Worm (Caenorhabditis elegans) whole organism, L1 larva: ENCODE measurements around the gene fbxc-31.

Source experiments
- Y116A8C.19 ChIP-seq: sonication (generic microtip); optimal IDR thresholded peaks from 2 replicates; lab custom pipeline; 2016; ENCODE audit warnings: missing compliant biosample characterization, missing genetic modification characterization, borderline replicate concordance
- aha-1 ChIP-seq: fragments of 150-350 bp; optimal IDR thresholded peaks from 2 replicates; lab custom pipeline; 2014; ENCODE audit warnings: missing biosample characterization, missing genetic modification characterization
- alr-1 ChIP-seq: fragments of 200-800 bp; sonication (Bioruptor generic); optimal IDR thresholded peaks from 2 replicates; lab custom pipeline; 2018; ENCODE audit warnings: borderline replicate concordance, mild to moderate bottlenecking, missing genetic modification characterization, missing compliant biosample characterization
- aly-2 ChIP-seq: fragments of 150-350 bp; optimal IDR thresholded peaks from 2 replicates; lab custom pipeline; 2014; ENCODE audit warnings: missing biosample characterization, missing genetic modification characterization
- ceh-8 ChIP-seq: fragments of 200-800 bp; sonication (Bioruptor generic); optimal IDR thresholded peaks from 2 replicates; lab custom pipeline; 2018; ENCODE audit warnings: mild to moderate bottlenecking, missing genetic modification characterization, moderate library complexity, missing compliant biosample characterization
- ceh-82 ChIP-seq, 3 experiments: fragments of 150-350 bp in 1 of 3; sonication (generic microtip) in 2 of 3; optimal IDR thresholded peaks; 2 replicates each; lab custom pipeline; 2014 to 2017; ENCODE audit warnings: missing biosample characterization in 3 of 3, missing genetic modification characterization in 3 of 3
- dpl-1 ChIP-seq, 3 experiments: fragments of 150-350 bp in 2 of 3; sonication (generic microtip) in 1 of 3; optimal IDR thresholded peaks; 2 replicates each; lab custom pipeline; 2014 to 2017; ENCODE audit warnings: missing biosample characterization in 3 of 3, missing genetic modification characterization in 3 of 3, missing genetic modification reagents in 3 of 3
- dsc-1 ChIP-seq: sonication (generic microtip); optimal IDR thresholded peaks from 2 replicates; lab custom pipeline; 2016; ENCODE audit warnings: mild to moderate bottlenecking, missing genetic modification characterization, missing compliant biosample characterization
- efl-1 ChIP-seq, 4 experiments: fragments of 150-350 bp; optimal IDR thresholded peaks in 3 of 4; peaks in 1 of 4; 1 replicate in 1 of 4; 2 replicates in 3 of 4; lab custom pipeline; 2014; ENCODE audit warnings: missing biosample characterization in 2 of 4, missing genetic modification characterization in 2 of 4, missing genetic modification reagents in 2 of 4
- efl-3 ChIP-seq: fragments of 200-800 bp; sonication (Bioruptor generic); optimal IDR thresholded peaks from 2 replicates; lab custom pipeline; 2018; ENCODE audit warnings: mild to moderate bottlenecking, missing genetic modification characterization, missing compliant biosample characterization
- egl-27 ChIP-seq, 2 experiments: fragments of 150-350 bp in 1 of 2; sonication (generic microtip); optimal IDR thresholded peaks; 3 replicates each; lab custom pipeline; 2017 to 2018; ENCODE audit warnings: missing biosample characterization in 2 of 2, missing genetic modification characterization in 2 of 2, missing genetic modification reagents in 2 of 2
- elt-2 ChIP-seq: sonication (generic microtip); optimal IDR thresholded peaks from 2 replicates; lab custom pipeline; 2016; ENCODE audit warnings: missing genetic modification characterization, mild to moderate bottlenecking, inconsistent platforms, missing compliant biosample characterization, missing genetic modification reagents
- fkh-10 ChIP-seq: sonication (generic microtip); optimal IDR thresholded peaks from 2 replicates; lab custom pipeline; 2017; ENCODE audit warnings: missing biosample characterization, missing genetic modification reagents, missing genetic modification characterization
- fkh-4 ChIP-seq: sonication (generic microtip); optimal IDR thresholded peaks from 2 replicates; lab custom pipeline; 2016; ENCODE audit warnings: missing compliant biosample characterization, missing genetic modification characterization, borderline replicate concordance
- fkh-8 ChIP-seq: sonication (generic microtip); optimal IDR thresholded peaks from 2 replicates; lab custom pipeline; 2016; ENCODE audit warnings: mild to moderate bottlenecking, missing genetic modification characterization, missing compliant biosample characterization
- hlh-17 ChIP-seq: fragments of 200-800 bp; sonication (Bioruptor generic); optimal IDR thresholded peaks from 2 replicates; lab custom pipeline; 2018; ENCODE audit warnings: missing genetic modification characterization, mild to moderate bottlenecking, missing compliant biosample characterization, moderate library complexity, borderline replicate concordance
- irx-1 ChIP-seq: sonication (generic microtip); optimal IDR thresholded peaks from 2 replicates; lab custom pipeline; 2016; ENCODE audit warnings: missing genetic modification characterization, missing compliant biosample characterization
- isw-1 ChIP-seq: fragments of 200-800 bp; sonication (Bioruptor generic); IDR thresholded peaks from 2 replicates; pipeline ENCODE4 v1.3.6; 2022; ENCODE audit warnings: missing genetic modification characterization, missing compliant biosample characterization
- jun-1 ChIP-seq: fragments of 150-350 bp; optimal IDR thresholded peaks from 2 replicates; lab custom pipeline; 2014; ENCODE audit warnings: missing biosample characterization, missing genetic modification reagents, missing genetic modification characterization
- lin-14 ChIP-seq: fragments of 200-800 bp; sonication (Bioruptor generic); optimal IDR thresholded peaks from 2 replicates; lab custom pipeline; 2018; ENCODE audit warnings: mild to moderate bottlenecking, missing genetic modification characterization, moderate library complexity, missing compliant biosample characterization
- lin-35 ChIP-seq, 2 experiments: fragments of 150-350 bp; optimal IDR thresholded peaks; 2 replicates each; lab custom pipeline; 2014; ENCODE audit warnings: missing biosample characterization in 2 of 2, missing genetic modification characterization in 2 of 2, missing genetic modification reagents in 2 of 2
- lir-3 ChIP-seq: sonication (generic microtip); optimal IDR thresholded peaks from 2 replicates; lab custom pipeline; 2016; ENCODE audit warnings: mild to moderate bottlenecking, missing genetic modification characterization, moderate library complexity, missing compliant biosample characterization; ENCODE audit not compliant: poor library complexity
- lsy-2 ChIP-seq, 2 experiments: fragments of 150-350 bp; optimal IDR thresholded peaks; 2 replicates each; lab custom pipeline; 2014; ENCODE audit warnings: missing biosample characterization in 2 of 2, missing genetic modification characterization in 2 of 2
- mep-1 ChIP-seq: fragments of 150-350 bp; optimal IDR thresholded peaks from 2 replicates; lab custom pipeline; 2014; ENCODE audit warnings: missing biosample characterization, missing genetic modification characterization
- nhr-12 ChIP-seq: sonication (generic microtip); optimal IDR thresholded peaks from 2 replicates; lab custom pipeline; 2017; ENCODE audit warnings: missing biosample characterization, missing genetic modification characterization
- nhr-71 ChIP-seq: sonication (generic microtip); optimal IDR thresholded peaks from 2 replicates; lab custom pipeline; 2016; ENCODE audit warnings: mild to moderate bottlenecking, missing genetic modification characterization, moderate library complexity, missing compliant biosample characterization
- nhr-76 ChIP-seq: sonication (generic microtip); optimal IDR thresholded peaks from 2 replicates; lab custom pipeline; 2017; ENCODE audit warnings: missing biosample characterization, missing genetic modification characterization
- nhr-84 ChIP-seq: sonication (generic microtip); optimal IDR thresholded peaks from 2 replicates; lab custom pipeline; 2017; ENCODE audit warnings: missing biosample characterization, missing genetic modification characterization
- nhr-85 ChIP-seq: sonication (generic microtip); peaks from one replicate; lab custom pipeline; 2016; ENCODE audit warnings: missing genetic modification characterization, inconsistent platforms, missing compliant biosample characterization
- pag-3 ChIP-seq: sonication (generic microtip); optimal IDR thresholded peaks from 2 replicates; lab custom pipeline; 2017; ENCODE audit warnings: missing genetic modification characterization, mild to moderate bottlenecking, missing compliant biosample characterization, antibody characterized with exemption, borderline replicate concordance; ENCODE audit not compliant: insufficient read depth
- pqm-1 ChIP-seq: sonication (generic microtip); optimal IDR thresholded peaks from 3 replicates; lab custom pipeline; 2017; ENCODE audit warnings: missing biosample characterization, missing genetic modification characterization
- rnt-1 ChIP-seq: sonication (generic microtip); optimal IDR thresholded peaks from 2 replicates; lab custom pipeline; 2016; ENCODE audit warnings: mild to moderate bottlenecking, missing genetic modification characterization, moderate library complexity, missing compliant biosample characterization
- snpc-4 ChIP-seq: fragments of 150-350 bp; optimal IDR thresholded peaks from 2 replicates; lab custom pipeline; 2014; ENCODE audit warnings: missing biosample characterization, missing genetic modification characterization
- sox-4 ChIP-seq: sonication (generic microtip); optimal IDR thresholded peaks from 2 replicates; lab custom pipeline; 2016; ENCODE audit warnings: missing genetic modification characterization, missing compliant biosample characterization
- sptf-1 ChIP-seq: fragments of 150-350 bp; optimal IDR thresholded peaks from 2 replicates; lab custom pipeline; 2014; ENCODE audit warnings: missing biosample characterization, missing genetic modification characterization
- swsn-7 ChIP-seq: sonication (generic microtip); optimal IDR thresholded peaks from 2 replicates; lab custom pipeline; 2016; ENCODE audit warnings: missing genetic modification characterization, missing compliant biosample characterization
- tlp-1 ChIP-seq: fragments of 150-350 bp; optimal IDR thresholded peaks from 2 replicates; lab custom pipeline; 2014; ENCODE audit warnings: missing biosample characterization, missing genetic modification characterization
- unc-30 ChIP-seq: sonication (generic microtip); optimal IDR thresholded peaks from 2 replicates; lab custom pipeline; 2017; ENCODE audit warnings: missing biosample characterization, missing genetic modification characterization
- unc-86 ChIP-seq: sonication (generic microtip); optimal IDR thresholded peaks from 2 replicates; lab custom pipeline; 2016; ENCODE audit warnings: missing genetic modification characterization, missing compliant biosample characterization
- unc-98 ChIP-seq: fragments of 200-800 bp; sonication (Bioruptor generic); IDR thresholded peaks from 2 replicates; pipeline ENCODE4 v1.3.6; 2022; ENCODE audit warnings: missing genetic modification characterization, missing compliant biosample characterization
- vab-15 ChIP-seq: sonication (generic microtip); optimal IDR thresholded peaks from 2 replicates; lab custom pipeline; 2017; ENCODE audit warnings: missing genotype, mild to moderate bottlenecking, missing genetic modification characterization, missing compliant biosample characterization
- xbp-1 ChIP-seq: sonication (generic microtip); optimal IDR thresholded peaks from 2 replicates; lab custom pipeline; 2016; ENCODE audit warnings: missing genetic modification characterization, missing compliant biosample characterization
- zag-1 ChIP-seq: fragments of 150-350 bp; optimal IDR thresholded peaks from 2 replicates; lab custom pipeline; 2014; ENCODE audit warnings: missing biosample characterization, missing genetic modification characterization
- zip-4 ChIP-seq: fragments of 200-800 bp; sonication (Bioruptor generic); optimal IDR thresholded peaks from 2 replicates; lab custom pipeline; 2018; ENCODE audit warnings: mild to moderate bottlenecking, missing genetic modification characterization, moderate library complexity, missing compliant biosample characterization
- ztf-4 ChIP-seq: fragments of 150-350 bp; optimal IDR thresholded peaks from 2 replicates; lab custom pipeline; 2014; ENCODE audit warnings: missing biosample characterization, missing genetic modification characterization

The fbxc-31 gene

ce11 chrII:948091-948490 lies 36.3 kb downstream of the fbxc-31 start, which contains the start of gene fbxc-32:
TSS of gene fbxc-32 (minus strand) at chrII:948191.
- TF ChIP-seq nhr-84 (tag; lab: Kevin White, UChicago) = no peak
- TF ChIP-seq dsc-1 (tag; lab: Kevin White, UChicago) = no peak
- no peak for TF ChIP-seq nhr-76 (tag; lab: Kevin White, UChicago)
- no peak for TF ChIP-seq unc-98 (GFP tag; lab: Robert Waterston, UW)
- no peak for TF ChIP-seq tlp-1
- no peak for TF ChIP-seq lin-35 (GFP tag; optimal IDR thresholded peaks at IDR 0.05; lab: Kevin White, UChicago)
- TF ChIP-seq zag-1 = no peak
- no peak for TF ChIP-seq alr-1 (tag; lab: Kevin White, UChicago)
- no peak for TF ChIP-seq ztf-4 (tag; lab: Kevin White, UChicago)
- TF ChIP-seq snpc-4 (tag; lab: Kevin White, UChicago) = no peak
- no peak for TF ChIP-seq ceh-82 (tag; optimal IDR thresholded peaks at IDR 0.05; lab: Kevin White, UChicago)
- TF ChIP-seq sptf-1 (tag; lab: Kevin White, UChicago) = no peak
- TF ChIP-seq fkh-10 (GFP tag; lab: Kevin White, UChicago) = no peak
- no peak for TF ChIP-seq mep-1 (tag; lab: Kevin White, UChicago)
- no peak for TF ChIP-seq ceh-8
- TF ChIP-seq efl-3 (GFP tag; lab: Kevin White, UChicago) = no peak
- no peak for TF ChIP-seq sox-4
- no peak for TF ChIP-seq unc-30 (tag; lab: Kevin White, UChicago)
- no peak for TF ChIP-seq unc-86
- TF ChIP-seq lsy-2 (tag; optimal IDR thresholded peaks at IDR 0.05; lab: Kevin White, UChicago) = no peak
- TF ChIP-seq, all 84 proteins: peak for 0

ce11 chrII:950374-950773 lies 38.6 kb downstream of the fbxc-31 start:
- TF ChIP-seq ceh-82 (tag; optimal IDR thresholded peaks at IDR 0.05; lab: Kevin White, UChicago) (peak in 2 of 3 experiments; percentile 19 to 45), pqm-1 (no peak), Y116A8C.19 (tag; lab: Kevin White, UChicago) (no peak), aly-2 (tag; lab: Kevin White, UChicago) (no peak), lin-35 (GFP tag; optimal IDR thresholded peaks at IDR 0.05; lab: Kevin White, UChicago) (peak in 1 of 2 experiments; percentile 2), dpl-1 (GFP tag; optimal IDR thresholded peaks at IDR 0.05; lab: Kevin White, UChicago) (peak in 1 of 3 experiments; percentile 17), egl-27 (tag; optimal IDR thresholded peaks at IDR 0.05; lab: Kevin White, UChicago) (no peak), hlh-17 (GFP tag; lab: Kevin White, UChicago) (no peak), sptf-1 (tag; lab: Kevin White, UChicago) (no peak), nhr-85 (tag; lab: Kevin White, UChicago) (no peak), xbp-1 (tag; lab: Kevin White, UChicago) (no peak), swsn-7 (tag; lab: Kevin White, UChicago) (no peak), lin-14 (GFP tag; lab: Kevin White, UChicago) (peak; percentile 56), fkh-8 (tag; lab: Kevin White, UChicago) (peak; percentile 52), irx-1 (tag; lab: Kevin White, UChicago) (no peak), zip-4 (peak; percentile 48), mep-1 (tag; lab: Kevin White, UChicago) (no peak), nhr-71 (no peak), isw-1 (GFP tag; lab: Robert Waterston, UW) (peak; percentile 19; the same call in 1 of the 2 replicates), lsy-2 (tag; optimal IDR thresholded peaks at IDR 0.05; lab: Kevin White, UChicago) (no peak), unc-86 (peak; percentile 21), rnt-1 (tag; lab: Kevin White, UChicago) (no peak), efl-1 (optimal IDR thresholded peaks at IDR 0.05; lab: Kevin White, UChicago) (no peak), efl-1 (GFP tag; optimal IDR thresholded peaks at IDR 0.05 in 1 of 2; lab: Kevin White, UChicago) (no peak), elt-2 (tag; lab: Kevin White, UChicago) (no peak), lir-3 (tag; lab: Kevin White, UChicago) (no peak), vab-15 (tag; lab: Kevin White, UChicago) (no peak), nhr-12 (no peak), dsc-1 (tag; lab: Kevin White, UChicago) (no peak), unc-98 (GFP tag; lab: Robert Waterston, UW) (no peak), pag-3 (no peak), fkh-4 (no peak), aha-1 (tag; lab: Kevin White, UChicago) (no peak), nhr-84 (tag; lab: Kevin White, UChicago) (no peak), jun-1 (tag; lab: Kevin White, UChicago) (no peak)
